Worm (Caenorhabditis elegans) whole organism, early embryonic: ENCODE data around the gene cutl-21.

Experiments used
- B0310.2 ChIP-seq: sonication (generic microtip); optimal IDR thresholded peaks from 2 replicates; lab custom pipeline; 2016; ENCODE audit warnings: mild to moderate bottlenecking, missing genetic modification characterization, missing compliant biosample characterization
- F13C5.2 ChIP-seq: sonication (generic microtip); optimal IDR thresholded peaks from 2 replicates; lab custom pipeline; 2017; ENCODE audit warnings: mild to moderate bottlenecking, missing genetic modification characterization, inconsistent platforms, missing compliant biosample characterization
- aly-1 ChIP-seq: sonication (generic microtip); optimal IDR thresholded peaks from 2 replicates; lab custom pipeline; 2016; ENCODE audit warnings: missing genetic modification characterization, missing compliant biosample characterization
- ama-1 ChIP-seq: fragments of 150-350 bp; optimal IDR thresholded peaks from 2 replicates; lab custom pipeline; 2014
- ceh-36 ChIP-seq: sonication (generic microtip); optimal IDR thresholded peaks from 2 replicates; lab custom pipeline; 2016; ENCODE audit warnings: missing genetic modification characterization, inconsistent platforms, missing compliant biosample characterization
- ets-7 ChIP-seq: sonication (generic microtip); optimal IDR thresholded peaks from 2 replicates; lab custom pipeline; 2016; ENCODE audit warnings: missing genotype, missing genetic modification characterization, missing compliant biosample characterization
- hmg-4 ChIP-seq: fragments of 200-800 bp; sonication (Bioruptor generic); optimal IDR thresholded peaks from 2 replicates; lab custom pipeline; 2018; ENCODE audit warnings: mild to moderate bottlenecking, missing genetic modification characterization, missing compliant biosample characterization
- hnd-1 ChIP-seq: sonication (generic microtip); optimal IDR thresholded peaks from 2 replicates; lab custom pipeline; 2016; ENCODE audit warnings: missing genetic modification characterization, missing compliant biosample characterization
- pes-1 ChIP-seq: fragments of 200-800 bp; sonication (Bioruptor generic); IDR thresholded peaks from 2 replicates; pipeline ENCODE4 v1.3.6; 2022; ENCODE audit warnings: missing genetic modification reagents, missing genetic modification characterization, missing compliant biosample characterization
- scrt-1 ChIP-seq: fragments of 200-800 bp; sonication (Bioruptor generic); IDR thresholded peaks from 2 replicates; pipeline ENCODE4 v1.3.6; 2022; ENCODE audit warnings: missing genetic modification characterization, missing compliant biosample characterization
- sea-1 ChIP-seq: fragments of 200-800 bp; sonication (Bioruptor generic); conservative IDR thresholded peaks from 2 replicates; pipeline ENCODE4 v1.3.6; 2022; ENCODE audit warnings: missing genetic modification characterization, missing compliant biosample characterization
- tbx-11 ChIP-seq: fragments of 200-800 bp; sonication (Bioruptor generic); IDR thresholded peaks from 2 replicates; pipeline ENCODE4 v1.3.6; 2022; ENCODE audit warnings: missing genetic modification characterization, missing compliant biosample characterization
- tbx-37 ChIP-seq: fragments of 200-800 bp; sonication (Bioruptor generic); conservative IDR thresholded peaks from 2 replicates; pipeline ENCODE4 v1.3.6; 2022; ENCODE audit warnings: missing genetic modification reagents, missing genetic modification characterization, missing compliant biosample characterization
- tra-4 ChIP-seq: sonication (generic microtip); optimal IDR thresholded peaks from 2 replicates; lab custom pipeline; 2017; ENCODE audit warnings: missing genetic modification characterization, missing compliant biosample characterization

DNA sequence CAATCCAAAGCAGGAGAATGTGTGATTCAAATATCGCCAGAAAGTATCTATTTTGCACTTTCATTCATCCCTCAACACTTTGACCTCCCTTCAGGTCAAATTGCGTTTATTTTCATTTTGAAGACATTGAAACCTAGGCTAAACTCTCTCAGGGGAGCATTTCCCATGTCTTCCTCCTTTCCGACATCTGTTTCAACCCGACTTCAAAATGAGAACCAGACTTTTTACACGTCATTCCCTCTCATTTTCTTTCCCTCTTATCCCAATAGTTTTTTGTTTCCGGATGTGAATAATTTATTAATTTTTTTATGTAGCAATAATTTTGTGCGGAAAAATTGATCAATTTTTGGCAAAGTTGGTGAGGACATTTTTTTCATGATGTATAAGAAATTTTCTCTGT lies 48.8 kb downstream of the cutl-21 start:
- no peak for TF ChIP-seq ama-1 (lab: Kevin White, UChicago)
- TF ChIP-seq tbx-11 (GFP tag; lab: Robert Waterston, UW), result no peak
- TF ChIP-seq ceh-36, result no peak
- TF ChIP-seq tra-4 (tag; lab: Kevin White, UChicago), result no peak
- TF ChIP-seq pes-1, result no peak
- TF ChIP-seq F13C5.2 (tag; lab: Kevin White, UChicago), result no peak
- no peak for TF ChIP-seq ets-7 (tag; lab: Kevin White, UChicago)
- no peak for TF ChIP-seq sea-1 (GFP tag; lab: Robert Waterston, UW)
- no peak for TF ChIP-seq scrt-1 (GFP tag; lab: Robert Waterston, UW)
- no peak for TF ChIP-seq B0310.2 (tag; lab: Kevin White, UChicago)
- no peak for TF ChIP-seq tbx-37
- no peak for TF ChIP-seq aly-1 (tag; lab: Kevin White, UChicago)
- TF ChIP-seq hmg-4 (GFP tag; lab: Kevin White, UChicago), result no peak
- TF ChIP-seq hnd-1 (tag; lab: Kevin White, UChicago), result no peak
